Worm (Caenorhabditis elegans): Measurements from ENCODE around the gene F55B11.5.

ce11 chrIV:14456667-14457066 lies 29.2 kb downstream of the F55B11.5 start, which contains the start of gene nspg-9:
- TF ChIP-seq dao-5 (tag; optimal IDR thresholded peaks at IDR 0.05), result no peak
- TF ChIP-seq W03F9.2 (tag; optimal IDR thresholded peaks at IDR 0.05), result no peak
